Fruit fly (Drosophila melanogaster) whole organism, embryonic: ENCODE measurements around the gene Paris.

ENCODE experiments used
- Bgb ChIP-seq: fragments of 200-800 bp; sonication (Bioruptor generic); IDR thresholded peaks from 2 replicates; pipeline ENCODE4 v1.3.6; 2022; ENCODE audit warnings: missing biosample characterization, missing genetic modification characterization; ENCODE audit not compliant: partially characterized antibody
- CG1024 ChIP-seq: fragments of 200-800 bp; sonication (Bioruptor generic); IDR thresholded peaks from 2 replicates; pipeline ENCODE4 v1.3.6; 2022; ENCODE audit warnings: missing biosample characterization, missing genetic modification characterization
- CG10321 ChIP-seq: fragments of 200-800 bp; sonication (Bioruptor generic); IDR thresholded peaks from 2 replicates; pipeline ENCODE4 v1.3.6; 2022; ENCODE audit warnings: missing biosample characterization, missing genetic modification characterization
- CG11093 ChIP-seq: fragments of 200-800 bp; sonication (Bioruptor generic); IDR thresholded peaks from 3 replicates; pipeline ENCODE4 v1.3.6; 2022; ENCODE audit warnings: missing biosample characterization, missing genetic modification characterization
- CG12104 ChIP-seq: fragments of 200-800 bp; sonication (Bioruptor generic); optimal IDR thresholded peaks from 3 replicates; lab custom pipeline; 2016; ENCODE audit warnings: missing biosample characterization, missing genetic modification characterization
- CG14667 ChIP-seq: fragments of 200-800 bp; sonication (Bioruptor generic); IDR thresholded peaks from 2 replicates; pipeline ENCODE4 v1.3.6; 2022; ENCODE audit warnings: missing biosample characterization, missing genetic modification characterization
- CG15073 ChIP-seq: fragments of 200-800 bp; sonication (Bioruptor generic); optimal IDR thresholded peaks from 2 replicates; lab custom pipeline; 2016; ENCODE audit warnings: missing biosample characterization, missing genetic modification characterization
- CG1529 ChIP-seq: fragments of 200-800 bp; sonication (Bioruptor generic); optimal IDR thresholded peaks from 3 replicates; lab custom pipeline; 2018; ENCODE audit warnings: missing biosample characterization, missing genetic modification characterization
- CG1647 ChIP-seq: fragments of 200-800 bp; sonication (Bioruptor generic); optimal IDR thresholded peaks from 3 replicates; lab custom pipeline; 2016; ENCODE audit warnings: missing biosample characterization, missing genetic modification characterization
- CG17385 ChIP-seq: fragments of 200-800 bp; sonication (Bioruptor generic); optimal IDR thresholded peaks from 3 replicates; lab custom pipeline; 2018; ENCODE audit warnings: missing biosample characterization, mild to moderate bottlenecking, missing genetic modification characterization
- CG18262 ChIP-seq: fragments of 200-800 bp; optimal IDR thresholded peaks from 3 replicates; lab custom pipeline; 2019; ENCODE audit warnings: missing biosample characterization, mild to moderate bottlenecking, missing genetic modification characterization, moderate library complexity
- CG2678 ChIP-seq: fragments of 200-800 bp; sonication (Bioruptor generic); optimal IDR thresholded peaks from 3 replicates; lab custom pipeline; 2019; ENCODE audit warnings: missing biosample characterization, mild to moderate bottlenecking, missing genetic modification characterization, moderate library complexity
- CG2889 ChIP-seq: fragments of 200-800 bp; sonication (Bioruptor generic); IDR thresholded peaks from 3 replicates; pipeline ENCODE4 v1.3.6; 2022; ENCODE audit warnings: missing biosample characterization, missing genetic modification characterization
- CG30020 ChIP-seq: fragments of 200-800 bp; optimal IDR thresholded peaks from 2 replicates; lab custom pipeline; 2019; ENCODE audit warnings: missing biosample characterization, mild to moderate bottlenecking, missing genetic modification characterization, moderate library complexity
- CG32772 ChIP-seq: fragments of 200-800 bp; sonication (Bioruptor generic); IDR thresholded peaks from 2 replicates; pipeline ENCODE4 v1.3.6; 2022; ENCODE audit warnings: missing biosample characterization, missing genetic modification characterization
- CG3995 ChIP-seq: fragments of 200-800 bp; sonication (Bioruptor generic); optimal IDR thresholded peaks from 3 replicates; lab custom pipeline; 2016; ENCODE audit warnings: missing biosample characterization, missing genetic modification characterization
- CG4617 ChIP-seq: fragments of 200-800 bp; sonication (Bioruptor generic); optimal IDR thresholded peaks from 3 replicates; lab custom pipeline; 2016; ENCODE audit warnings: missing biosample characterization, missing genetic modification characterization, borderline replicate concordance
- CG6175 ChIP-seq: fragments of 200-800 bp; sonication (Bioruptor generic); IDR thresholded peaks from 3 replicates; pipeline ENCODE4 v1.3.6; 2022; ENCODE audit warnings: missing biosample characterization, missing genetic modification characterization
- CG7839 ChIP-seq: fragments of 200-800 bp; sonication (Bioruptor generic); optimal IDR thresholded peaks from 3 replicates; lab custom pipeline; 2018; ENCODE audit warnings: missing biosample characterization, mild to moderate bottlenecking, missing genetic modification characterization, moderate library complexity
- CG8388 ChIP-seq: fragments of 200-800 bp; sonication (Bioruptor generic); optimal IDR thresholded peaks from 2 replicates; lab custom pipeline; 2019; ENCODE audit warnings: missing biosample characterization, mild to moderate bottlenecking, missing genetic modification characterization, moderate library complexity
- CG9215 ChIP-seq: fragments of 200-800 bp; sonication (Bioruptor generic); IDR thresholded peaks from 2 replicates; pipeline ENCODE4 v1.3.6; 2022; ENCODE audit warnings: missing biosample characterization, missing genetic modification characterization
- CG9876 ChIP-seq: fragments of 200-800 bp; sonication (Bioruptor generic); optimal IDR thresholded peaks from 2 replicates; lab custom pipeline; 2016; ENCODE audit warnings: missing biosample characterization, missing genetic modification characterization
- Dek ChIP-seq: fragments of 200-800 bp; sonication (Bioruptor generic); optimal IDR thresholded peaks from 3 replicates; lab custom pipeline; 2019; ENCODE audit warnings: missing biosample characterization, mild to moderate bottlenecking, missing genetic modification characterization, moderate library complexity
- Doc3 ChIP-seq: fragments of 200-800 bp; sonication (Bioruptor generic); IDR thresholded peaks from 3 replicates; pipeline ENCODE4 v1.3.6; 2022; ENCODE audit warnings: missing biosample characterization, missing genetic modification characterization; ENCODE audit not compliant: partially characterized antibody
- Dp ChIP-seq: fragments of 200-800 bp; sonication (Bioruptor generic); optimal IDR thresholded peaks from 2 replicates; lab custom pipeline; 2018; ENCODE audit warnings: missing biosample characterization, mild to moderate bottlenecking, missing genetic modification characterization, moderate library complexity
- Ets97D ChIP-seq: fragments of 200-800 bp; sonication (Bioruptor generic); optimal IDR thresholded peaks from 3 replicates; lab custom pipeline; 2016; ENCODE audit warnings: missing biosample characterization, missing genetic modification characterization
- Fer2 ChIP-seq: fragments of 200-800 bp; sonication (Bioruptor generic); optimal IDR thresholded peaks from 2 replicates; lab custom pipeline; 2018; ENCODE audit warnings: missing biosample characterization, mild to moderate bottlenecking, missing genetic modification characterization, moderate library complexity
- Hand ChIP-seq: fragments of 200-800 bp; sonication (Bioruptor generic); optimal IDR thresholded peaks from 2 replicates; lab custom pipeline; 2017; ENCODE audit warnings: mild to moderate bottlenecking, missing biosample characterization, missing genetic modification reagents, missing genetic modification characterization
- Hmr ChIP-seq: fragments of 200-800 bp; sonication (Bioruptor generic); optimal IDR thresholded peaks from 3 replicates; lab custom pipeline; 2017; ENCODE audit warnings: mild to moderate bottlenecking, missing biosample characterization, missing genetic modification reagents, missing genetic modification characterization
- Hmx ChIP-seq: fragments of 200-800 bp; sonication (Bioruptor generic); optimal IDR thresholded peaks from 2 replicates; lab custom pipeline; 2016; ENCODE audit warnings: missing biosample characterization, missing genetic modification characterization
- Jarid2 ChIP-seq: fragments of 200-800 bp; sonication (Bioruptor generic); optimal IDR thresholded peaks from 3 replicates; lab custom pipeline; 2017; ENCODE audit warnings: mild to moderate bottlenecking, missing biosample characterization, missing genetic modification reagents, missing genetic modification characterization
- Mrtf ChIP-seq: fragments of 200-800 bp; sonication (Bioruptor generic); IDR thresholded peaks from 3 replicates; pipeline ENCODE4 v1.3.6; 2022; ENCODE audit warnings: missing biosample characterization, missing genetic modification characterization
- NC2β ChIP-seq: fragments of 200-800 bp; sonication (Bioruptor generic); optimal IDR thresholded peaks from 2 replicates; lab custom pipeline; 2016; ENCODE audit warnings: missing biosample characterization, missing genetic modification characterization
- NK7.1 ChIP-seq: fragments of 200-800 bp; sonication (Bioruptor generic); optimal IDR thresholded peaks from 3 replicates; lab custom pipeline; 2016; ENCODE audit warnings: missing biosample characterization, missing genetic modification characterization
- Opbp ChIP-seq: fragments of 200-800 bp; sonication (Bioruptor generic); IDR thresholded peaks from 3 replicates; pipeline ENCODE4 v1.3.6; 2022; ENCODE audit warnings: missing biosample characterization, missing genetic modification characterization; ENCODE audit not compliant: partially characterized antibody
- PHDP ChIP-seq: fragments of 200-800 bp; sonication (Bioruptor generic); optimal IDR thresholded peaks from 3 replicates; lab custom pipeline; 2018; ENCODE audit warnings: missing biosample characterization, mild to moderate bottlenecking, missing genetic modification characterization, moderate library complexity
- Usf ChIP-seq: fragments of 200-800 bp; sonication (Bioruptor generic); optimal IDR thresholded peaks from 2 replicates; lab custom pipeline; 2017; ENCODE audit warnings: missing genotype, missing biosample characterization, missing genetic modification characterization
- ase ChIP-seq: fragments of 200-800 bp; sonication (Bioruptor generic); IDR thresholded peaks from 3 replicates; pipeline ENCODE4 v1.3.6; 2022; ENCODE audit warnings: missing biosample characterization, missing genetic modification characterization
- bbx ChIP-seq: fragments of 200-800 bp; sonication (Bioruptor generic); IDR thresholded peaks from 2 replicates; pipeline ENCODE4 v1.3.6; 2022; ENCODE audit warnings: missing biosample characterization, missing genetic modification characterization; ENCODE audit not compliant: partially characterized antibody
- danr ChIP-seq: fragments of 200-800 bp; sonication (Bioruptor generic); IDR thresholded peaks from 2 replicates; pipeline ENCODE4 v1.3.6; 2022; ENCODE audit warnings: missing biosample characterization, missing genetic modification characterization
- fu2 ChIP-seq: fragments of 200-800 bp; sonication (Bioruptor generic); optimal IDR thresholded peaks from 2 replicates; lab custom pipeline; 2016; ENCODE audit warnings: missing biosample characterization, missing genetic modification characterization
- gsb ChIP-seq: fragments of 200-800 bp; sonication (Bioruptor generic); IDR thresholded peaks from 2 replicates; pipeline ENCODE4 v1.3.6; 2022; ENCODE audit warnings: missing biosample characterization, missing genetic modification characterization
- jing ChIP-seq: fragments of 200-800 bp; sonication (Bioruptor generic); optimal IDR thresholded peaks from 2 replicates; lab custom pipeline; 2018; ENCODE audit warnings: missing biosample characterization, mild to moderate bottlenecking, missing genetic modification characterization
- lov ChIP-seq, 2 experiments: fragments of 200-800 bp in 1 of 2; fragments of >200 bp in 1 of 2; sonication (Bioruptor generic) in 1 of 2; IDR thresholded peaks in 1 of 2; optimal IDR thresholded peaks in 1 of 2; 2 replicates in 1 of 2; 3 replicates in 1 of 2; pipeline versions ENCODE4 v1.3.6 to Lab custom; 2017 to 2022; ENCODE audit warnings: missing biosample characterization in 1 of 2, missing genetic modification characterization in 1 of 2
- so ChIP-seq: fragments of 200-800 bp; sonication (Bioruptor generic); IDR thresholded peaks from 3 replicates; pipeline ENCODE4 v1.3.6; 2022; ENCODE audit warnings: missing biosample characterization, missing genetic modification characterization
- stwl ChIP-seq: fragments of 200-800 bp; sonication (Bioruptor generic); optimal IDR thresholded peaks from 3 replicates; lab custom pipeline; 2018; ENCODE audit warnings: missing biosample characterization, mild to moderate bottlenecking, missing genetic modification characterization, moderate library complexity
- tll ChIP-seq, 2 experiments: fragments of 200-800 bp in 1 of 2; fragments of >200 bp in 1 of 2; sonication (Bioruptor generic) in 1 of 2; optimal IDR thresholded peaks; 2 replicates each; lab custom pipeline; 2017 to 2019; ENCODE audit warnings: missing biosample characterization in 2 of 2, missing genetic modification characterization in 2 of 2, mild to moderate bottlenecking in 1 of 2, moderate library complexity in 1 of 2
- tna ChIP-seq: fragments of 200-800 bp; sonication (Bioruptor generic); IDR thresholded peaks from 2 replicates; pipeline ENCODE4 v1.3.6; 2022; ENCODE audit warnings: missing biosample characterization, missing genetic modification characterization; ENCODE audit not compliant: partially characterized antibody
- vnd ChIP-seq: fragments of 200-800 bp; sonication (Bioruptor generic); IDR thresholded peaks from 3 replicates; pipeline ENCODE4 v1.3.6; 2022; ENCODE audit warnings: missing biosample characterization, missing genetic modification characterization; ENCODE audit not compliant: partially characterized antibody

Gene Paris

DNA sequence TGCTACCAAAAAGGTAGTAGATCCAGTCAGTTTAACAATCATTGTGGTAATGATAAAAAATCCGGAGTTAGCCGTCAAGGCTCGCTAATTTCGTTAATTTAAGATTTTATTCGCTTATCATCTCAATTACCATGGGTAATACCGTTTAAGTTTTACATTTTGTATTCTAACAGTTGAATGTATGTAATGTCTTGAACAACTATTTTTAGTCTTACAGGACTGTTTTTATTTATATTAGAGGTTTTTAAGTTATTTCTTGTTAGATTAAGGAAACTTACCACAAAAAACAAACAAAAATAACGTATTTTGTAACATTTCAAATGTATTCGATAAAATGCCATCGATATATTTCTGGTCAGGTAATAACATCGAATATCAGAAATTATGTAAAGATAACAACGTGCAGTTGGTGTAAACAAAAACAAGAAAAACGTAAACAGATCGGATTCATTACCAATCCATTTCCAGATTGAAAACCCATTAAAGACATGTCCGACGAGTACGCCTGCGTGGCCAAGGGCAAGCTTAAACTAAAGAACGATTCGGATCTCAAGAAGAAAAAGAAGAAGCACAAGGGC, 21.3 kb upstream of the Paris start, which contains the start of the genes Sfp24F and CG15432 (continued):
- TF ChIP-seq stwl (tag; lab: Kevin White, UChicago): peak; percentile 83
- no peak for TF ChIP-seq lov (optimal IDR thresholded peaks at IDR 0.05; lab: Kevin White, UChicago)
- TF ChIP-seq lov (GFP tag; IDR thresholded peaks at IDR 0.05; lab: Robert Waterston, UW): no peak
- TF ChIP-seq CG1647 (GFP tag; lab: Kevin White, UChicago): no peak
- TF ChIP-seq CG17385 (GFP tag; lab: Kevin White, UChicago): no peak
- no peak for TF ChIP-seq danr (GFP tag; lab: Robert Waterston, UW)
- no peak for TF ChIP-seq PHDP (tag; lab: Kevin White, UChicago)
- TF ChIP-seq jing (GFP tag; lab: Kevin White, UChicago): no peak
- 0 out of 3 replicates have a peak, but pooled peaks have one; percentile 29 for TF ChIP-seq vnd (GFP tag; lab: Robert Waterston, UW)
- peak; percentile 39; the same call in 1 of the 3 replicates for TF ChIP-seq Opbp
- TF ChIP-seq CG14667 (GFP tag; lab: Robert Waterston, UW): no peak
- TF ChIP-seq CG12104: no peak
- TF ChIP-seq tll (GFP tag; optimal IDR thresholded peaks at IDR 0.05; lab: Kevin White, UChicago): no peak
- TF ChIP-seq CG6175: no peak
- TF ChIP-seq CG1529 (GFP tag; lab: Kevin White, UChicago): no peak
- TF ChIP-seq Hmx: no peak
- no peak for TF ChIP-seq NK7.1 (GFP tag; lab: Kevin White, UChicago)
- peak; percentile 39; the same call in 1 of the 2 replicates for TF ChIP-seq tna
- no peak for TF ChIP-seq CG15073
- no peak for TF ChIP-seq so (GFP tag; lab: Robert Waterston, UW)
- no peak for TF ChIP-seq Dek
- no peak for TF ChIP-seq CG18262 (tag; lab: Kevin White, UChicago)
- no peak for TF ChIP-seq Hmr (GFP tag; lab: Kevin White, UChicago)
- TF ChIP-seq CG8388 (GFP tag; lab: Kevin White, UChicago): no peak
- TF ChIP-seq ase (GFP tag; lab: Robert Waterston, UW): no peak
- TF ChIP-seq Mrtf: no peak
- no peak for TF ChIP-seq CG9876
- no peak for TF ChIP-seq Hand (GFP tag; lab: Kevin White, UChicago)
- TF ChIP-seq CG3995 (GFP tag; lab: Kevin White, UChicago): no peak
- 0 out of 3 replicates have a peak, but pooled peaks have one; percentile 34 for TF ChIP-seq Doc3 (GFP tag; lab: Robert Waterston, UW)
- TF ChIP-seq CG2889: no peak
- TF ChIP-seq fu2 (GFP tag; lab: Kevin White, UChicago): no peak
- TF ChIP-seq CG7839 (tag; lab: Kevin White, UChicago): no peak
- peak; percentile 67 for TF ChIP-seq Dp (GFP tag; lab: Kevin White, UChicago)
- TF ChIP-seq CG32772: no peak
- no peak for TF ChIP-seq Fer2 (tag; lab: Kevin White, UChicago)
- no peak for TF ChIP-seq CG2678 (tag; lab: Kevin White, UChicago)
- peak; percentile 59 for TF ChIP-seq Bgb (GFP tag; lab: Robert Waterston, UW)
- TF ChIP-seq CG10321 (GFP tag; lab: Robert Waterston, UW): no peak
- peak; percentile 76 for TF ChIP-seq CG30020 (tag; lab: Kevin White, UChicago)
- no peak for TF ChIP-seq CG1024 (GFP tag; lab: Robert Waterston, UW)
- TF ChIP-seq bbx (GFP tag; lab: Robert Waterston, UW): peak; percentile 41; the same call in 1 of the 2 replicates
- TF ChIP-seq CG11093 (GFP tag; lab: Robert Waterston, UW): no peak
- no peak for TF ChIP-seq NC2β (GFP tag; lab: Kevin White, UChicago)
- no peak for TF ChIP-seq CG9215 (GFP tag; lab: Robert Waterston, UW)
- TF ChIP-seq Usf (GFP tag; lab: Kevin White, UChicago): no peak
- peak; percentile 8 for TF ChIP-seq Ets97D (GFP tag; lab: Kevin White, UChicago)
- TF ChIP-seq Jarid2: no peak
- peak; percentile 38 for TF ChIP-seq CG4617 (GFP tag; lab: Kevin White, UChicago)
- no peak for TF ChIP-seq gsb
